Worm (Caenorhabditis elegans) whole organism, young adult: ENCODE data around the gene allo-1.

Source experiments
- B0035.1 ChIP-seq: sonication (generic microtip); optimal IDR thresholded peaks from 2 replicates; lab custom pipeline; 2016; ENCODE audit warnings: missing genetic modification characterization, mild to moderate bottlenecking, missing compliant biosample characterization, missing genotype, missing genetic modification reagents
- B0261.1 ChIP-seq: sonication (generic microtip); optimal IDR thresholded peaks from 2 replicates; lab custom pipeline; 2016; ENCODE audit warnings: mild to moderate bottlenecking, missing genetic modification characterization, moderate library complexity, missing compliant biosample characterization
- C17E4.6 ChIP-seq: fragments of 200-800 bp; sonication (Bioruptor generic); IDR thresholded peaks from 2 replicates; pipeline ENCODE4 v1.3.6; 2022; ENCODE audit warnings: missing genetic modification reagents, missing genetic modification characterization, missing compliant biosample characterization
- D2030.7 ChIP-seq: fragments of 200-800 bp; sonication (Bioruptor generic); IDR thresholded peaks from 2 replicates; pipeline ENCODE4 v1.3.6; 2022; ENCODE audit warnings: missing genetic modification reagents, missing genetic modification characterization, missing compliant biosample characterization
- F22D6.2 ChIP-seq: sonication (generic microtip); optimal IDR thresholded peaks from 2 replicates; lab custom pipeline; 2016; ENCODE audit warnings: mild to moderate bottlenecking, missing genetic modification characterization, missing compliant biosample characterization
- F23B12.7 ChIP-seq: sonication (generic microtip); optimal IDR thresholded peaks from 2 replicates; lab custom pipeline; 2017; ENCODE audit warnings: missing genetic modification characterization, mild to moderate bottlenecking, missing compliant biosample characterization, antibody characterized with exemption, moderate library complexity; ENCODE audit not compliant: insufficient read depth
- F33H1.4 ChIP-seq: fragments of 200-800 bp; sonication (Bioruptor generic); IDR thresholded peaks from 2 replicates; pipeline ENCODE4 v1.3.6; 2022; ENCODE audit warnings: missing genetic modification reagents, missing genetic modification characterization, missing compliant biosample characterization
- F39B2.1 ChIP-seq: fragments of 200-800 bp; sonication (Bioruptor generic); IDR thresholded peaks from 2 replicates; pipeline ENCODE4 v1.3.6; 2022; ENCODE audit warnings: missing genetic modification reagents, missing genetic modification characterization, missing compliant biosample characterization
- F57A8.1 ChIP-seq: fragments of 200-800 bp; sonication (Bioruptor generic); optimal IDR thresholded peaks from 2 replicates; lab custom pipeline; 2018; ENCODE audit warnings: mild to moderate bottlenecking, missing genetic modification characterization, moderate library complexity, missing compliant biosample characterization
- Y53G8AR.9 ChIP-seq: fragments of 200-800 bp; sonication (Bioruptor generic); conservative IDR thresholded peaks from 2 replicates; pipeline ENCODE4 v1.3.6; 2022; ENCODE audit warnings: missing genetic modification reagents, missing genetic modification characterization, missing compliant biosample characterization
- Y56A3A.18 ChIP-seq: fragments of 200-800 bp; sonication (Bioruptor generic); IDR thresholded peaks from 2 replicates; pipeline ENCODE4 v1.3.6; 2022; ENCODE audit warnings: missing genetic modification reagents, missing genetic modification characterization, missing compliant biosample characterization
- Y79H2A.3 ChIP-seq: fragments of 200-800 bp; sonication (Bioruptor generic); conservative IDR thresholded peaks from 2 replicates; pipeline ENCODE4 v1.3.6; 2022; ENCODE audit warnings: missing genetic modification reagents, missing genetic modification characterization, missing compliant biosample characterization
- Y95B8A.8 ChIP-seq: fragments of 200-800 bp; sonication (Bioruptor generic); IDR thresholded peaks from 2 replicates; pipeline ENCODE4 v1.3.6; 2022; ENCODE audit warnings: missing genetic modification reagents, missing genetic modification characterization, missing compliant biosample characterization
- akir-1 ChIP-seq: fragments of 200-800 bp; sonication (Bioruptor generic); optimal IDR thresholded peaks from 2 replicates; lab custom pipeline; 2018; ENCODE audit warnings: mild to moderate bottlenecking, missing genetic modification characterization, moderate library complexity, missing compliant biosample characterization
- aptf-3 ChIP-seq: fragments of 200-800 bp; sonication (Bioruptor generic); IDR thresholded peaks from 2 replicates; pipeline ENCODE4 v1.3.6; 2022; ENCODE audit warnings: missing genetic modification characterization, missing compliant biosample characterization
- attf-3 ChIP-seq: fragments of 200-800 bp; sonication (Bioruptor generic); conservative IDR thresholded peaks from 2 replicates; pipeline ENCODE4 v1.3.6; 2022; ENCODE audit warnings: missing genetic modification reagents, missing genetic modification characterization, missing compliant biosample characterization
- attf-5 ChIP-seq: fragments of 200-800 bp; sonication (Bioruptor generic); optimal IDR thresholded peaks from 2 replicates; lab custom pipeline; 2018; ENCODE audit warnings: mild to moderate bottlenecking, missing genetic modification characterization, missing compliant biosample characterization
- attf-6 ChIP-seq: fragments of 200-800 bp; sonication (Bioruptor generic); IDR thresholded peaks from 2 replicates; pipeline ENCODE4 v1.3.6; 2022; ENCODE audit warnings: missing genetic modification reagents, missing genetic modification characterization, missing compliant biosample characterization
- bed-1 ChIP-seq: fragments of 200-800 bp; sonication (Bioruptor generic); IDR thresholded peaks from 2 replicates; pipeline ENCODE4 v1.3.6; 2022; ENCODE audit warnings: missing genetic modification reagents, missing genetic modification characterization, missing compliant biosample characterization
- cebp-2 ChIP-seq: fragments of 200-800 bp; sonication (Bioruptor generic); IDR thresholded peaks from 2 replicates; pipeline ENCODE4 v1.3.6; 2022; ENCODE audit warnings: missing genetic modification characterization, missing compliant biosample characterization
- ceh-100 ChIP-seq: fragments of 200-800 bp; sonication (Bioruptor generic); IDR thresholded peaks from 2 replicates; pipeline ENCODE4 v1.3.6; 2022; ENCODE audit warnings: missing genetic modification reagents, missing genetic modification characterization, missing compliant biosample characterization
- ceh-40 ChIP-seq: fragments of 200-800 bp; sonication (Bioruptor generic); IDR thresholded peaks from 2 replicates; pipeline ENCODE4 v1.3.6; 2022; ENCODE audit warnings: missing genetic modification characterization, missing compliant biosample characterization
- ceh-58 ChIP-seq: fragments of 200-800 bp; sonication (Bioruptor generic); IDR thresholded peaks from 2 replicates; pipeline ENCODE4 v1.3.6; 2022; ENCODE audit warnings: missing genetic modification characterization, missing compliant biosample characterization
- ceh-79 ChIP-seq: sonication (generic microtip); optimal IDR thresholded peaks from 2 replicates; lab custom pipeline; 2017; ENCODE audit warnings: mild to moderate bottlenecking, missing genetic modification characterization, missing compliant biosample characterization
- dox-1 ChIP-seq: fragments of 200-800 bp; sonication (Bioruptor generic); IDR thresholded peaks from 2 replicates; pipeline ENCODE4 v1.3.6; 2022; ENCODE audit warnings: missing genetic modification reagents, missing genetic modification characterization, missing compliant biosample characterization
- egl-18 ChIP-seq: fragments of 200-800 bp; sonication (Bioruptor generic); IDR thresholded peaks from 2 replicates; pipeline ENCODE4 v1.3.6; 2022; ENCODE audit warnings: missing genetic modification reagents, missing genetic modification characterization, missing compliant biosample characterization
- egl-44 ChIP-seq: fragments of 200-800 bp; sonication (Bioruptor generic); IDR thresholded peaks from 2 replicates; pipeline ENCODE4 v1.3.6; 2022; ENCODE audit warnings: missing genetic modification reagents, missing genetic modification characterization, missing compliant biosample characterization
- hlh-26 ChIP-seq: fragments of 200-800 bp; sonication (Bioruptor generic); conservative IDR thresholded peaks from 2 replicates; pipeline ENCODE4 v1.3.6; 2022; ENCODE audit warnings: missing genetic modification reagents, missing genetic modification characterization, missing compliant biosample characterization
- hmg-20 ChIP-seq: fragments of 200-800 bp; sonication (Bioruptor generic); IDR thresholded peaks from 2 replicates; pipeline ENCODE4 v1.3.6; 2022; ENCODE audit warnings: missing genetic modification reagents, missing genetic modification characterization, missing compliant biosample characterization
- lin-26 ChIP-seq: fragments of 200-800 bp; sonication (Bioruptor generic); IDR thresholded peaks from 2 replicates; pipeline ENCODE4 v1.3.6; 2022; ENCODE audit warnings: missing genetic modification reagents, missing genetic modification characterization, missing compliant biosample characterization
- madf-3 ChIP-seq: fragments of 200-800 bp; sonication (Bioruptor generic); IDR thresholded peaks from 2 replicates; pipeline ENCODE4 v1.3.6; 2022; ENCODE audit warnings: missing genetic modification reagents, missing genetic modification characterization, missing compliant biosample characterization
- madf-6 ChIP-seq: fragments of 200-800 bp; sonication (Bioruptor generic); IDR thresholded peaks from 2 replicates; pipeline ENCODE4 v1.3.6; 2022; ENCODE audit warnings: missing genetic modification reagents, missing genetic modification characterization, missing compliant biosample characterization
- madf-8 ChIP-seq: fragments of 200-800 bp; sonication (Bioruptor generic); conservative IDR thresholded peaks from 2 replicates; pipeline ENCODE4 v1.3.6; 2022; ENCODE audit warnings: missing genetic modification reagents, missing genetic modification characterization, missing compliant biosample characterization
- nfyb-1 ChIP-seq: fragments of 200-800 bp; sonication (Bioruptor generic); IDR thresholded peaks from 2 replicates; pipeline ENCODE4 v1.3.6; 2022; ENCODE audit warnings: missing genetic modification reagents, missing genetic modification characterization, missing compliant biosample characterization
- nhr-120 ChIP-seq: fragments of 200-800 bp; sonication (Bioruptor generic); IDR thresholded peaks from 2 replicates; pipeline ENCODE4 v1.3.6; 2022; ENCODE audit warnings: missing genetic modification characterization, missing compliant biosample characterization
- nhr-80 ChIP-seq: sonication (generic microtip); optimal IDR thresholded peaks from 2 replicates; lab custom pipeline; 2016; ENCODE audit warnings: missing genetic modification characterization, missing compliant biosample characterization
- nhr-90 ChIP-seq: sonication (generic microtip); optimal IDR thresholded peaks from 2 replicates; lab custom pipeline; 2016; ENCODE audit warnings: missing genotype, mild to moderate bottlenecking, missing genetic modification characterization, missing compliant biosample characterization
- pbrm-1 ChIP-seq: fragments of 200-800 bp; sonication (Bioruptor generic); IDR thresholded peaks from 2 replicates; pipeline ENCODE4 v1.3.6; 2022; ENCODE audit warnings: missing genetic modification reagents, missing genetic modification characterization, missing compliant biosample characterization
- pha-4 ChIP-seq: fragments of 150-350 bp; sonication (generic microtip); optimal IDR thresholded peaks from 2 replicates; lab custom pipeline; 2014; ENCODE audit warnings: missing biosample characterization, missing genetic modification reagents, missing genetic modification characterization
- rcor-1 ChIP-seq: fragments of 200-800 bp; sonication (Bioruptor generic); IDR thresholded peaks from 2 replicates; pipeline ENCODE4 v1.3.6; 2022; ENCODE audit warnings: missing genetic modification reagents, missing genetic modification characterization, missing compliant biosample characterization
- sdz-38 ChIP-seq: sonication (generic microtip); optimal IDR thresholded peaks from 2 replicates; lab custom pipeline; 2016; ENCODE audit warnings: missing genotype, missing genetic modification characterization, missing compliant biosample characterization
- sea-2 ChIP-seq: fragments of 200-800 bp; sonication (Bioruptor generic); IDR thresholded peaks from 2 replicates; pipeline ENCODE4 v1.3.6; 2022; ENCODE audit warnings: missing genetic modification characterization, missing compliant biosample characterization
- ztf-18 ChIP-seq: sonication (generic microtip); optimal IDR thresholded peaks from 2 replicates; lab custom pipeline; 2016; ENCODE audit warnings: missing genotype, mild to moderate bottlenecking, missing genetic modification characterization, missing compliant biosample characterization
- ztf-25 ChIP-seq: fragments of 200-800 bp; sonication (Bioruptor generic); IDR thresholded peaks from 2 replicates; pipeline ENCODE4 v1.3.6; 2022; ENCODE audit warnings: missing genetic modification reagents, missing genetic modification characterization, missing compliant biosample characterization
- ztf-6 ChIP-seq: fragments of 200-800 bp; sonication (Bioruptor generic); IDR thresholded peaks from 2 replicates; pipeline ENCODE4 v1.3.6; 2022; ENCODE audit warnings: missing genetic modification reagents, missing genetic modification characterization, missing compliant biosample characterization

allo-1 gene

DNA sequence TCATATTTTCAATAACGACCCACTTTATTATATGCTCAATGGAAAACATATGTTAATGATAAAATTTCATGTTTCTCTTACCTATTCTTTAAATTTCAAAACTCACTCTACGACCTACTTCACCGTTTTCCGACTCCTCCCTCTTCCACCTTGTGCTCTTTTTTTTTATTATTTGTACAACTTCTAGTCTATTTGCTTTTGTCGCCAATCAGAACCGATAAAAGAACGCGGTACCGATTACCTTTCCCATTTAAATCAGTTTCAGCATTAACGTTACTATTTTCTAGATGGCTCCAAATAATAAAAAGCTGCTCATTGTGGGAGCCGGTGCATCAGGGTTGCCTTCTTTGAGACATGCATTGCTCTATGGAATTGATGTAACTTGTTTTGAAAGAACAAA lies 35.1 kb downstream of the allo-1 start, which contains the start of gene fmo-1:
Gene fmo-1, plus strand, starts transcription at position 98 of the 400 bp plus-strand sequence.
- no peak for TF ChIP-seq F22D6.2 (tag; lab: Kevin White, UChicago)
- no peak for TF ChIP-seq ztf-18 (tag; lab: Kevin White, UChicago)
- TF ChIP-seq nhr-80 (tag; lab: Kevin White, UChicago): peak; percentile 14
- TF ChIP-seq, all 124 proteins: peak for 1

DNA sequence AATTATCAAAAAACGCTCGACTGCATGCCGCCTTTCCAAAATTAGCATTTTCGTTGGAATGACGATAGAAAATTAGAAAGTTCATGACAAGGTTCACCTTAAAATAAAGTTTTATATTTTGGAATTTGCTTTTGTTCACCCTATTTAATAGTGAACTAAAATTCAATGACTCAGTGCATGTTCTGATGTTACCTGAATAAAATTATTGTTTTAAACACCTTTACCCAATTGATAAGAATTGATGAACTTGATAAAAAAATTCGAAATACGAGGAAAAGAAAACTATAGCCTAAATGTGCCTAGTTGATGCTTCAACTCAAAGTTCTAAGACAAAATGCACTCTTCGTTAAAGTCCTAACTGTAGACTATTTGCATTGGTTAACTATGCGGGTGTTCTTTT lies 35.8 kb downstream of the allo-1 start:
- TF ChIP-seq hlh-26 (GFP tag; lab: Robert Waterston, UW): no peak
- TF ChIP-seq C17E4.6 (GFP tag; lab: Robert Waterston, UW): no peak
- no peak for TF ChIP-seq nhr-90 (tag; lab: Kevin White, UChicago)
- no peak for TF ChIP-seq attf-3 (GFP tag; lab: Robert Waterston, UW)
- TF ChIP-seq sdz-38 (tag; lab: Kevin White, UChicago): no peak
- TF ChIP-seq F23B12.7 (tag; lab: Kevin White, UChicago): no peak
- TF ChIP-seq F57A8.1: no peak
- TF ChIP-seq ceh-79 (tag; lab: Kevin White, UChicago): no peak
- no peak for TF ChIP-seq bed-1 (GFP tag; lab: Robert Waterston, UW)
- TF ChIP-seq attf-5 (GFP tag; lab: Kevin White, UChicago): no peak
- TF ChIP-seq ztf-6 (GFP tag; lab: Robert Waterston, UW): no peak
- no peak for TF ChIP-seq pha-4 (tag; lab: Kevin White, UChicago)
- no peak for TF ChIP-seq B0035.1 (tag; lab: Kevin White, UChicago)
- TF ChIP-seq cebp-2: no peak
- no peak for TF ChIP-seq Y95B8A.8 (GFP tag; lab: Robert Waterston, UW)
- TF ChIP-seq B0261.1 (tag; lab: Kevin White, UChicago): no peak
- no peak for TF ChIP-seq akir-1 (GFP tag; lab: Kevin White, UChicago)

DNA sequence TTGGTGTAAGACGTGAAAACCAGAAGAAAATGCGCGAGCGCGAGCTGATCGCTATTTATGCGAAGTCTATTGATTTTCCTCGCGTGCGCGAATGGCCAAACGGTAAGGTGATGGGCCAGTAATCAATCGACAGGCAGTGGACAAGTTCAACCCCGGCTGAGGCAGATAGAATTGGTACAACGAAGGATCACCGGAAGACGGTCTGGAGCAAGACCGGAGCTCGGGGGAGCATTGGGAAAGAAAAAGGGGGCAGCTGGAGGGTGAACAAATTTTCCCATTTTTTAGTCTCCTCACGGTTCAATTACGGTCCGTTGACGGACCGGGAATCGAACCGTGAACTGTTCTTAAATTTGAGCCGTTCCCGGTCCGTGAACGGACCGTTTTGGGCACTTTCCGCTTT lies 38.5 kb downstream of the allo-1 start:
- TF ChIP-seq ceh-40 (GFP tag; lab: Robert Waterston, UW) (peak; percentile 81), rcor-1 (GFP tag; lab: Robert Waterston, UW) (peak; percentile 77), F39B2.1 (GFP tag; lab: Robert Waterston, UW) (peak; percentile 82), Y95B8A.8 (GFP tag; lab: Robert Waterston, UW) (0 out of 2 replicates have a peak, but pooled peaks have one; percentile 28), pbrm-1 (GFP tag; lab: Robert Waterston, UW) (peak; percentile 60; the same call in 1 of the 2 replicates), ztf-25 (GFP tag; lab: Robert Waterston, UW) (peak; percentile 78; the same call in 1 of the 2 replicates), B0261.1 (tag; lab: Kevin White, UChicago) (peak; percentile 17), aptf-3 (GFP tag; lab: Robert Waterston, UW) (peak; percentile 85), ceh-58 (GFP tag; lab: Robert Waterston, UW) (peak; percentile 92; the same call in 1 of the 2 replicates), Y53G8AR.9 (GFP tag; lab: Robert Waterston, UW) (peak; percentile 63), madf-8 (0 out of 2 replicates have a peak, but pooled peaks have one; percentile 6), C17E4.6 (GFP tag; lab: Robert Waterston, UW) (0 out of 2 replicates have a peak, but pooled peaks have one; percentile 30), Y56A3A.18 (GFP tag; lab: Robert Waterston, UW) (peak; percentile 90), lin-26 (GFP tag; lab: Robert Waterston, UW) (peak; percentile 98), egl-44 (GFP tag; lab: Robert Waterston, UW) (peak; percentile 86), cebp-2 (peak; percentile 76; the same call in 1 of the 2 replicates), attf-6 (peak; percentile 80), hmg-20 (peak; percentile 73), Y79H2A.3 (GFP tag; lab: Robert Waterston, UW) (0 out of 2 replicates have a peak, but pooled peaks have one; percentile 49), F33H1.4 (peak; percentile 37; the same call in 1 of the 2 replicates), D2030.7 (GFP tag; lab: Robert Waterston, UW) (peak; percentile 82), nhr-120 (GFP tag; lab: Robert Waterston, UW) (peak; percentile 85; the same call in 1 of the 2 replicates), sea-2 (GFP tag; lab: Robert Waterston, UW) (peak; percentile 83; the same call in 1 of the 2 replicates), bed-1 (GFP tag; lab: Robert Waterston, UW) (0 out of 2 replicates have a peak, but pooled peaks have one; percentile 84), madf-6 (GFP tag; lab: Robert Waterston, UW) (peak; percentile 79), nfyb-1 (GFP tag; lab: Robert Waterston, UW) (peak; percentile 72), ceh-100 (GFP tag; lab: Robert Waterston, UW) (peak; percentile 41; the same call in 1 of the 2 replicates), dox-1 (GFP tag; lab: Robert Waterston, UW) (peak; percentile 82), egl-18 (GFP tag; lab: Robert Waterston, UW) (peak; percentile 78), madf-3 (GFP tag; lab: Robert Waterston, UW) (peak; percentile 86)
